Worm (Caenorhabditis elegans): ENCODE data around the gene nrde-2.

Gene nrde-2

ce11 chrII:10200759-10201158 is 46.7 kb downstream of the nrde-2 start, which contains the start of gene arv-1 (continued):
- TF ChIP-seq attf-5 (GFP tag; optimal IDR thresholded peaks at IDR 0.05) (peak; percentile 13), ceh-100 (GFP tag; IDR thresholded peaks at IDR 0.05) (peak; percentile 11; the same call in 1 of the 2 replicates), egl-44 (GFP tag; IDR thresholded peaks at IDR 0.05) (no peak), ceh-27 (GFP tag; optimal IDR thresholded peaks at IDR 0.05) (peak; percentile 49)

ce11 chrII:10199906-10200305 is 47.5 kb downstream of the nrde-2 start, which contains the start of gene R05H5.4:
TSS of gene R05H5.4 (minus strand) at chrII:10200006.
- 0 out of 2 replicates have a peak, but pooled peaks have one; percentile 33 for TF ChIP-seq madf-3 (GFP tag; IDR thresholded peaks at IDR 0.05)
- TF ChIP-seq K11D2.4 (GFP tag; IDR thresholded peaks at IDR 0.05) = no peak

ce11 chrII:10198486-10198885 is 49.0 kb downstream of the nrde-2 start:
- TF ChIP-seq Y67H2A.10 (GFP tag; conservative IDR thresholded peaks at IDR 0.05) (no peak), B0336.3 (GFP tag; IDR thresholded peaks at IDR 0.05) (peak; percentile 38; the same call in 1 of the 2 replicates)

- TF ChIP-seq cebp-1 (GFP tag; IDR thresholded peaks at IDR 0.05) (no peak; the same call in 1 of the 2 replicates), cebp-1 (tag; optimal IDR thresholded peaks at IDR 0.05) (no peak), attf-3 (GFP tag; conservative IDR thresholded peaks at IDR 0.05) (peak; percentile 72), Y95B8A.8 (GFP tag; IDR thresholded peaks at IDR 0.05) (peak; percentile 75), snpc-1.3 (tag; optimal IDR thresholded peaks at IDR 0.05; ENCODE audit: insufficient read depth) (peak; percentile 40), tbp1 (GFP tag; optimal IDR thresholded peaks at IDR 0.05) (peak; percentile 57), egrh-3 (GFP tag; IDR thresholded peaks at IDR 0.05) (peak; percentile 64), Y79H2A.3 (GFP tag; conservative IDR thresholded peaks at IDR 0.05) (peak; percentile 72; the same call in 1 of the 2 replicates), attf-5 (GFP tag; optimal IDR thresholded peaks at IDR 0.05) (peak; percentile 76), B0019.2 (GFP tag; conservative IDR thresholded peaks at IDR 0.05) (peak; percentile 90), aptf-3 (GFP tag; IDR thresholded peaks at IDR 0.05) (no peak), madf-6 (GFP tag; IDR thresholded peaks at IDR 0.05) (peak; percentile 96), ZK185.1 (tag; optimal IDR thresholded peaks at IDR 0.05; ENCODE audit: poor library complexity, severe bottlenecking) (peak; percentile 18), attf-6 (GFP tag; IDR thresholded peaks at IDR 0.05) (peak; percentile 49; the same call in 1 of the 2 replicates), hlh-26 (GFP tag; conservative IDR thresholded peaks at IDR 0.05) (no peak), F57A8.1 (GFP tag; optimal IDR thresholded peaks at IDR 0.05) (no peak), nhr-80 (tag; optimal IDR thresholded peaks at IDR 0.05) (peak; percentile 24), nhr-27 (tag; optimal IDR thresholded peaks at IDR 0.05) (no peak), hmg-20 (GFP tag; IDR thresholded peaks at IDR 0.05) (no peak), hmg-1.2 (GFP tag; IDR thresholded peaks at IDR 0.05) (peak; percentile 66; the same call in 1 of the 2 replicates), ekl-4 (GFP tag; IDR thresholded peaks at IDR 0.05) (peak; percentile 31; the same call in 1 of the 2 replicates), efl-1 (GFP tag; optimal IDR thresholded peaks at IDR 0.05) (peak; percentile 96), Y56A3A.18 (GFP tag; IDR thresholded peaks at IDR 0.05) (no peak), K12H6.12 (tag; optimal IDR thresholded peaks at IDR 0.05) (no peak), C17E4.6 (GFP tag; IDR thresholded peaks at IDR 0.05) (peak; percentile 69; the same call in 1 of the 2 replicates), mcd-1 (GFP tag; IDR thresholded peaks at IDR 0.05) (peak; percentile 90), pbrm-1 (GFP tag; IDR thresholded peaks at IDR 0.05) (no peak), madf-3 (GFP tag; IDR thresholded peaks at IDR 0.05) (peak; percentile 82), F49E8.2 (tag; optimal IDR thresholded peaks at IDR 0.05; ENCODE audit: insufficient read depth) (peak; percentile 74), ztf-6 (GFP tag; IDR thresholded peaks at IDR 0.05) (0 out of 2 replicates have a peak, but pooled peaks have one; percentile 36), him-1 (tag; optimal IDR thresholded peaks at IDR 0.05) (peak; percentile 74), snpc-1.1 (tag; optimal IDR thresholded peaks at IDR 0.05; ENCODE audit: insufficient read depth) (peak; percentile 54), snpc-3.4 (tag; optimal IDR thresholded peaks at IDR 0.05) (peak; percentile 70), ztf-25 (GFP tag; IDR thresholded peaks at IDR 0.05) (peak; percentile 65; the same call in 1 of the 2 replicates), nfyb-1 (GFP tag; IDR thresholded peaks at IDR 0.05) (0 out of 2 replicates have a peak, but pooled peaks have one; percentile 19)
Measured at ce11 chrII:10197091-10197675, 50.3 kb downstream of the nrde-2 start, which contains the start of gene R05H5.3. TSS of gene R05H5.3 (plus strand) at chrII:10197625.

Data from whole organism, young adult.